Worm (Caenorhabditis elegans): ENCODE measurements around the gene Y54G2A.13.

DNA sequence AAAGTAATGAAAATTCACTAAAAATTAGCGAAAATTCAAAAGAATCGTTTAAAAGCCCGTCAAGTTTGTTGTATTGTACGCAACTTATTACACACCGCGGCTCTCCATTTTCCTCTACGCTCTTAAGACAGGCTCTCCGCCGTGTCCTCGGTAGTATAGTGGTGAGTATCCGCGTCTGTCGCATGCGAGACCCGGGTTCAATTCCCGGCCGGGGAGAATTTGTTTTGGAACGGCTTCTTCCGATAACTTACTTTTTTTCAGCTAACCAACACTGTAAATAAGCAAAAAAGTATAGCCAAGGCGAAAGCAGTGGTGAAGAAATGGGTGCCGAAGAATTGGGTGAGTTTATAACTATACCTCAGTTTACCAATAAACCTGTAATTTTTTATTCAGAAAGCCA is 17.3 kb downstream of the Y54G2A.13 start:
- TF ChIP-seq C08G9.2 (tag; optimal IDR thresholded peaks at IDR 0.05) (peak; percentile 46), che-1 (tag; optimal IDR thresholded peaks at IDR 0.05) (peak; percentile 4), eyg-1 (tag; optimal IDR thresholded peaks at IDR 0.05) (no peak), hlh-13 (GFP tag; optimal IDR thresholded peaks at IDR 0.05) (no peak), hlh-8 (tag; optimal IDR thresholded peaks at IDR 0.05) (no peak), nhr-11 (tag; optimal IDR thresholded peaks at IDR 0.05) (no peak), C38D4.7 (GFP tag; optimal IDR thresholded peaks at IDR 0.05) (peak; percentile 32)
